Worm (Caenorhabditis elegans): Measurements from ENCODE around the gene tbh-1.

tbh-1 gene

DNA sequence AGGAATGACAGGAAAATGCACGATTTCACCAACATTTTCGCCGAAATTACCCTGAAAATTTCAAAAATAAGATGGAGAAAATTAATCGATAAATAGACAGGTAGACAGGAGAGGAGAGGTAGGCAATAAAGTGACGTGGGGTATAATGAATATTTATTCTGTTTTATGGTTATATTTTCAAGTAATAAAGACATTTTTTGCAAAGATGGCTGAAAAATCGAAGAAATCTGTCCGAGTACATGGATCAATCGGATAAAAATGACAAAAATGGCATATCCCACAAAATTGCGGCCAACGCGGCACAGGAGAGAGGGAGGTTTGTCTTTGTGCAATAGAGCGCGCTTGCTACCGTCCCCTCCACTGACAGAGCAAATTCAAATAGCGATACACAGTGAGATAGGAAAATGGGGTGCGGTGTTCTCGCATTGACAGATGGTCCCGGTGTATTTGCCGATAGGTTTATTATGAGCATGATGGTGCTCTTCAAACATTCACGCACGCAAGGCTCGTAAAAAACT, 3.2 kb upstream of the tbh-1 start, which contains the start of gene zipt-7.2 (continued):
- peak; percentile 5 for TF ChIP-seq swsn-7 (tag; optimal IDR thresholded peaks at IDR 0.05)
- no peak for TF ChIP-seq ztf-4 (tag; optimal IDR thresholded peaks at IDR 0.05)
- TF ChIP-seq hlh-4 (tag; optimal IDR thresholded peaks at IDR 0.05), result no peak
- TF ChIP-seq C16A3.4 (tag; optimal IDR thresholded peaks at IDR 0.05), result peak; percentile 18
- no peak for TF ChIP-seq fkh-8 (tag; optimal IDR thresholded peaks at IDR 0.05)
- peak; percentile 39 for TF ChIP-seq rnt-1 (tag; optimal IDR thresholded peaks at IDR 0.05)
- peak; percentile 25 for TF ChIP-seq snu-23 (GFP tag; optimal IDR thresholded peaks at IDR 0.05)
- TF ChIP-seq lin-15B (tag; optimal IDR thresholded peaks at IDR 0.05), result no peak

DNA sequence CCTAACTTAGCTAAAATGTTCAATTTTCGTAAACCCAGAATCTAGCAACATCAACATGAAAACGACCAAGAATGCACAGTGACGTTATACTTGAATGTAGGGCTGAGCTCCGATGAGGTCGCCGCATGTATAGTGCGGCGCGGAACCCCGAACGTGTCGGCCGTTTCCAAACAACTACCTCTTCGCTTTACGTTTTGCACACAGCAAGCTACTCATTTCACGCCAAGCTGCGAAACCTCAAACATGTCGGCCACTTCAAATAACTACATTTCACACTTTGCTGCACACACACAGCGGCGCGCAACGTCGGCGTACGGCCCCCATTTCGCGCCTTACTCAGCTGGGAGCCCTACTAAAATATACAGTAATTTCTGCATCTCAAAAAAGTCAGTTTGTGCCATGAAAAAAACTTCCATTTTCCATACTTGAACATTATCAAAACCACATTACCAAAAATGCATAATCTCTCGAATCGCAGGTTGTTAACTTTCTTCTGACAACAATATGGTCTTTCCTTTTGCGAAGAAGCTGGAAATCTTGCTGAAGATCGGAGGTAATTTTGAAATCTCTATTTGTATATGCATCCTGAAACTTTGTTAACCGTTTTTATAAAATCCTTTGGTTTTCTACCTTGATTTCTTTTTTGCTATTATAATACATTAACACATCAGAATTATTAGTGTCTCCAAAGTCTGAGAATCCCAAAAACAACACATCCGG, 2.1 kb downstream of the tbh-1 start, which contains the start of gene H13N06.7:
H13N06.7 (plus strand) TSS at position 670 of the 720 bp plus-strand sequence.
- no peak for TF ChIP-seq irx-1 (tag; optimal IDR thresholded peaks at IDR 0.05)
- no peak for TF ChIP-seq pqm-1 (tag; optimal IDR thresholded peaks at IDR 0.05)
- TF ChIP-seq snpc-4 (tag; optimal IDR thresholded peaks at IDR 0.05), result peak; percentile 1
- TF ChIP-seq hlh-17 (GFP tag; optimal IDR thresholded peaks at IDR 0.05; ENCODE audit: borderline replicate concordance), result no peak
- TF ChIP-seq lin-15B (tag; optimal IDR thresholded peaks at IDR 0.05), result no peak

DNA sequence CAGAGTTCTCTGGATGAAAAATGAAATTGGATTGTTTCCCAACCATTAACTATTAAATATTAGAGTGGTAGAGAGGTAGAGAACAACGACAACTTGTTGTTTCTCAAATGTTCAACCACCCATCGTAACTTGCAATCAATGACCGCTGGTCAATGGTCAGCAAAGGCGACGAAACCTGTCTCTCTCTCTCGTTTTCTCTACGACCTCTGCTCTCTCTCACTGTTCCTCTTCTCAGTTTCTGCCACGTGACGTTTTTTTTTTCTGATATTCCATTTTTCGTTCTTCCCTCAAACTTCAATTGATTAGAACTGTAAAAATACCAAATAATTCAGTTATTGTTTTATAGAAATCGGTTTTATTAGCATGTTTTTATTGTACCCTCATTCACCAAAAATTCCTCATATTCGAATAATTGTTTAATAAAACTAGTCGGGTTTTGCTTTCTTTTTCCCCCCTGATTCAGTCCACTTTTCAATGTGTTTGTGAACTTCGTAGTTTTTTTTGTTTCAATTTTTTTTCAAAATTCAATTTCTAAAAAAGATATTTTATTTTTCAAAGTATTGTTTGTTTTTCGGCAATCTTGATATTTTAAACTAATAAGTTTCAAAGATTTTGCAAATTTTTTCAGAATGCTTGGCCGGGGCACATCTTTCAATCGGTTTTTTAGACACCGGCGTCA, 7.6 kb downstream of the tbh-1 start, which contains the start of gene suox-1:
suox-1 (plus strand) TSS at position 629 of the 679 bp plus-strand sequence.
- TF ChIP-seq nhr-20 (tag; optimal IDR thresholded peaks at IDR 0.05), result peak; percentile 66
- peak; percentile 68 for TF ChIP-seq lin-14 (GFP tag; optimal IDR thresholded peaks at IDR 0.05)
- TF ChIP-seq nhr-47 (tag; optimal IDR thresholded peaks at IDR 0.05), result peak; percentile 4
- peak; percentile 92 for TF ChIP-seq nhr-85 (tag)
- no peak for TF ChIP-seq lsy-2 (tag; optimal IDR thresholded peaks at IDR 0.05)
- TF ChIP-seq nhr-19 (GFP tag; conservative IDR thresholded peaks at IDR 0.05), result 0 out of 2 replicates have a peak, but pooled peaks have one; percentile 16
- TF ChIP-seq nhr-90 (tag; optimal IDR thresholded peaks at IDR 0.05; ENCODE audit: poor library complexity), result peak; percentile 47
- no peak for TF ChIP-seq unc-62 (GFP tag; optimal IDR thresholded peaks at IDR 0.05)
- peak in 1 of 6 experiments; percentile 42 for TF ChIP-seq elt-3 (tag; optimal IDR thresholded peaks at IDR 0.05)
- TF ChIP-seq efl-1 (optimal IDR thresholded peaks at IDR 0.05), result no peak
- peak in 1 of 2 experiments; percentile 75 for TF ChIP-seq efl-1 (GFP tag; optimal IDR thresholded peaks at IDR 0.05 in 1 of 2)
- TF ChIP-seq dsc-1 (tag; optimal IDR thresholded peaks at IDR 0.05), result no peak
- no peak for TF ChIP-seq snpc-4 (tag; optimal IDR thresholded peaks at IDR 0.05)
- no peak for TF ChIP-seq egl-27 (tag; optimal IDR thresholded peaks at IDR 0.05)
- TF ChIP-seq grh-1 (GFP tag; IDR thresholded peaks at IDR 0.05), result peak; percentile 78
- peak in 1 of 2 experiments; percentile 57 for TF ChIP-seq lin-35 (GFP tag; optimal IDR thresholded peaks at IDR 0.05)
- peak in 1 of 2 experiments; percentile 61 for TF ChIP-seq mdl-1 (tag; optimal IDR thresholded peaks at IDR 0.05)
- peak in 1 of 3 experiments; percentile 12 for TF ChIP-seq dpl-1 (GFP tag; optimal IDR thresholded peaks at IDR 0.05)
- TF ChIP-seq swsn-7 (tag; optimal IDR thresholded peaks at IDR 0.05), result no peak
- peak; percentile 53 for TF ChIP-seq nhr-71 (tag; optimal IDR thresholded peaks at IDR 0.05)
- peak; percentile 65 for TF ChIP-seq snu-23 (GFP tag; optimal IDR thresholded peaks at IDR 0.05)
- peak; percentile 20 for TF ChIP-seq C16A3.4 (tag; optimal IDR thresholded peaks at IDR 0.05)
- peak; percentile 43 for TF ChIP-seq blmp-1 (tag; optimal IDR thresholded peaks at IDR 0.05)

DNA sequence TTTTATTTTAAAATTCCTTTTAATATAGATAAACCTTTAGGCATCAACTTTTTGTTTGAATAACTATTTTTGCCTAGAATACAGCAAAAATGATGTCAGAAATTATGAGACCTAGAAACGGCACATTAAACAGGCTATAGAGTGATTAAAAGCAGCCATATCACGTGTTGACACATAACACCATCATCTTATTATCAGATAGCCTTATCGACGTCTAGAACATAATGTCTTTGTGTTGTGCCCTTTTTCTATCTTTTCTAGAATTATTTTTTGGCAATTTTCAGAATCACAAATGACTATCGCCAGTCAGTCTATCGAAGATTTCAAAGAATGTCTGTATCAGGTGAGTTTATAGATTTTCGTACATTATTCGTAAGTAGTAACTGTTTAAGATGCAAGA, 10.5 kb downstream of the tbh-1 start:
- TF ChIP-seq efl-1 (optimal IDR thresholded peaks at IDR 0.05) (no peak), efl-1 (GFP tag; optimal IDR thresholded peaks at IDR 0.05 in 1 of 2) (peak in 1 of 2 experiments; percentile 92), lin-35 (GFP tag; optimal IDR thresholded peaks at IDR 0.05) (peak in 1 of 2 experiments; percentile 29), elt-2 (tag; optimal IDR thresholded peaks at IDR 0.05) (peak; percentile 57), tbx-2 (tag; optimal IDR thresholded peaks at IDR 0.05) (no peak), unc-62 (GFP tag; optimal IDR thresholded peaks at IDR 0.05) (no peak), nhr-71 (tag; optimal IDR thresholded peaks at IDR 0.05) (peak; percentile 8)

Data from whole organism, L1 larva.